Worm (Caenorhabditis elegans): Measurements from ENCODE around the gene cpin-1.

- TF ChIP-seq hmg-1.1 (GFP tag; IDR thresholded peaks at IDR 0.05) (no peak), Y105C5A.15 (GFP tag; IDR thresholded peaks at IDR 0.05) (no peak), ces-1 (GFP tag; optimal IDR thresholded peaks at IDR 0.05) (no peak), ztf-11 (tag; optimal IDR thresholded peaks at IDR 0.05) (no peak), gei-8 (GFP tag; optimal IDR thresholded peaks at IDR 0.05) (no peak), nhr-6 (tag; optimal IDR thresholded peaks at IDR 0.05) (no peak), aly-2 (tag; optimal IDR thresholded peaks at IDR 0.05) (no peak), pha-4 (GFP tag; IDR thresholded peaks at IDR 0.05) (no peak), pha-4 (tag; optimal IDR thresholded peaks at IDR 0.05) (no peak), fkh-10 (GFP tag; optimal IDR thresholded peaks at IDR 0.05) (no peak), rbr-2 (tag; optimal IDR thresholded peaks at IDR 0.05) (no peak)
Measured at ce11 chrIV:9445407-9445806, 5.1 kb upstream of the cpin-1 start, which contains the start of gene hsp-12.3.
